Fruit fly (Drosophila melanogaster) whole organism, embryonic: Measurements from ENCODE around the gene mRpS26.

Source experiments
- ATbp ChIP-seq: fragments of 200-800 bp; sonication (Bioruptor generic); optimal IDR thresholded peaks from 2 replicates; lab custom pipeline; 2017; ENCODE audit warnings: missing biosample characterization, mild to moderate bottlenecking, missing genetic modification characterization, missing genetic modification reagents
- Abd-B ChIP-seq: fragments of 200-800 bp; sonication (Bioruptor generic); optimal IDR thresholded peaks from 2 replicates; lab custom pipeline; 2018; ENCODE audit warnings: missing biosample characterization, mild to moderate bottlenecking, missing genetic modification characterization, moderate library complexity
- Asciz ChIP-seq: fragments of 200-800 bp; sonication (Bioruptor generic); optimal IDR thresholded peaks from 2 replicates; lab custom pipeline; 2017; ENCODE audit warnings: missing biosample characterization, mild to moderate bottlenecking, missing genetic modification characterization, missing genetic modification reagents
- Atf-2 ChIP-seq: fragments of 200-800 bp; sonication (Bioruptor generic); optimal IDR thresholded peaks from 2 replicates; lab custom pipeline; 2016; ENCODE audit warnings: missing biosample characterization, missing genetic modification characterization
- CG10543 ChIP-seq: fragments of 200-800 bp; sonication (Bioruptor generic); optimal IDR thresholded peaks from 3 replicates; lab custom pipeline; 2017; ENCODE audit warnings: missing biosample characterization, mild to moderate bottlenecking, missing genetic modification characterization, moderate library complexity
- CG11085 ChIP-seq: fragments of 200-800 bp; sonication (Bioruptor generic); IDR thresholded peaks from 2 replicates; pipeline ENCODE4 v1.3.6; 2022; ENCODE audit warnings: missing biosample characterization, missing genetic modification characterization
- CG12659 ChIP-seq: fragments of 200-800 bp; sonication (Bioruptor generic); optimal IDR thresholded peaks from 3 replicates; lab custom pipeline; 2017; ENCODE audit warnings: mild to moderate bottlenecking, missing biosample characterization, missing genetic modification reagents, missing genetic modification characterization
- CG12942 ChIP-seq: fragments of 200-800 bp; sonication (Bioruptor generic); optimal IDR thresholded peaks from 3 replicates; lab custom pipeline; 2016; ENCODE audit warnings: missing biosample characterization, missing genetic modification characterization
- CG14014 ChIP-seq: fragments of 200-800 bp; sonication (Bioruptor generic); IDR thresholded peaks from 2 replicates; pipeline ENCODE4 v1.3.6; 2022; ENCODE audit warnings: missing biosample characterization, missing genetic modification characterization
- CG15601 ChIP-seq: fragments of 200-800 bp; sonication (Bioruptor generic); optimal IDR thresholded peaks from 3 replicates; lab custom pipeline; 2019; ENCODE audit warnings: missing biosample characterization, mild to moderate bottlenecking, missing genetic modification characterization, moderate library complexity
- CG16863 ChIP-seq: fragments of 200-800 bp; sonication (Bioruptor generic); optimal IDR thresholded peaks from 3 replicates; lab custom pipeline; 2016; ENCODE audit warnings: missing biosample characterization, missing genetic modification characterization
- CG18262 ChIP-seq: fragments of 200-800 bp; optimal IDR thresholded peaks from 3 replicates; lab custom pipeline; 2019; ENCODE audit warnings: missing biosample characterization, mild to moderate bottlenecking, missing genetic modification characterization, moderate library complexity
- CG18599 ChIP-seq: fragments of 200-800 bp; sonication (Bioruptor generic); optimal IDR thresholded peaks from 3 replicates; lab custom pipeline; 2017; ENCODE audit warnings: missing biosample characterization, missing genetic modification characterization, mild to moderate bottlenecking, moderate library complexity, missing genetic modification reagents
- CG30403 ChIP-seq: fragments of 200-800 bp; sonication (Bioruptor generic); optimal IDR thresholded peaks from 3 replicates; lab custom pipeline; 2016; ENCODE audit warnings: missing biosample characterization, missing genetic modification characterization
- CG31441 ChIP-seq: fragments of 200-800 bp; sonication (Bioruptor generic); IDR thresholded peaks from 2 replicates; pipeline ENCODE4 v1.3.6; 2022; ENCODE audit warnings: missing biosample characterization, missing genetic modification characterization
- CG3838 ChIP-seq: fragments of 200-800 bp; sonication (Bioruptor generic); optimal IDR thresholded peaks from 3 replicates; lab custom pipeline; 2016; ENCODE audit warnings: missing biosample characterization, missing genetic modification characterization
- CG4360 ChIP-seq: fragments of 200-800 bp; sonication (Bioruptor generic); IDR thresholded peaks from 2 replicates; pipeline ENCODE4 v1.3.6; 2022; ENCODE audit warnings: missing biosample characterization, missing genetic modification characterization
- CG6272 ChIP-seq: fragments of 200-800 bp; sonication (Bioruptor generic); IDR thresholded peaks from 2 replicates; pipeline ENCODE4 v1.3.6; 2022; ENCODE audit warnings: missing biosample characterization, missing genetic modification characterization
- CG6654 ChIP-seq: fragments of 200-800 bp; sonication (Bioruptor generic); optimal IDR thresholded peaks from 2 replicates; lab custom pipeline; 2017; ENCODE audit warnings: missing biosample characterization, mild to moderate bottlenecking, missing genetic modification characterization
- CG6813 ChIP-seq: fragments of 200-800 bp; sonication (Bioruptor generic); optimal IDR thresholded peaks from 2 replicates; lab custom pipeline; 2017; ENCODE audit warnings: missing biosample characterization, missing genetic modification characterization, mild to moderate bottlenecking, moderate library complexity, missing genetic modification reagents
- CG6854 ChIP-seq: fragments of 200-800 bp; sonication (Bioruptor generic); optimal IDR thresholded peaks from 3 replicates; lab custom pipeline; 2017; ENCODE audit warnings: missing biosample characterization, mild to moderate bottlenecking, missing genetic modification characterization
- CG8388 ChIP-seq: fragments of 200-800 bp; sonication (Bioruptor generic); optimal IDR thresholded peaks from 2 replicates; lab custom pipeline; 2019; ENCODE audit warnings: missing biosample characterization, mild to moderate bottlenecking, missing genetic modification characterization, moderate library complexity
- CG9215 ChIP-seq: fragments of 200-800 bp; sonication (Bioruptor generic); IDR thresholded peaks from 2 replicates; pipeline ENCODE4 v1.3.6; 2022; ENCODE audit warnings: missing biosample characterization, missing genetic modification characterization
- CG9727 ChIP-seq: fragments of 200-800 bp; sonication (Bioruptor generic); optimal IDR thresholded peaks from 3 replicates; lab custom pipeline; 2017; ENCODE audit warnings: missing biosample characterization, mild to moderate bottlenecking, missing genetic modification characterization
- D ChIP-seq, 2 experiments: fragments of 200-800 bp in 1 of 2; fragments of >200 bp in 1 of 2; sonication (Bioruptor generic) in 1 of 2; optimal IDR thresholded peaks; 2 replicates in 1 of 2; 3 replicates in 1 of 2; lab custom pipeline; 2017; ENCODE audit warnings: mild to moderate bottlenecking in 1 of 2, missing biosample characterization in 1 of 2, missing genetic modification characterization in 1 of 2, missing genetic modification reagents in 1 of 2
- E2f1 ChIP-seq: fragments of 200-800 bp; sonication (Bioruptor generic); IDR thresholded peaks from 2 replicates; pipeline ENCODE4 v1.3.6; 2022; ENCODE audit warnings: missing biosample characterization, missing genetic modification characterization
- ERR ChIP-seq: fragments of 200-800 bp; sonication (Bioruptor generic); optimal IDR thresholded peaks from 2 replicates; lab custom pipeline; 2016; ENCODE audit warnings: missing biosample characterization, missing genetic modification characterization
- H15 ChIP-seq: fragments of 200-800 bp; sonication (Bioruptor generic); IDR thresholded peaks from 3 replicates; pipeline ENCODE4 v1.3.6; 2022; ENCODE audit warnings: missing biosample characterization, missing genetic modification characterization
- Lpt ChIP-seq: fragments of >200 bp; optimal IDR thresholded peaks from 2 replicates; lab custom pipeline; 2018; ENCODE audit warnings: missing biosample characterization, missing genetic modification characterization
- Oaz ChIP-seq: fragments of 200-800 bp; sonication (Bioruptor generic); IDR thresholded peaks from 2 replicates; pipeline ENCODE4 v1.3.6; 2022; ENCODE audit warnings: missing biosample characterization, missing genetic modification characterization
- Oli ChIP-seq: fragments of 200-800 bp; sonication (Bioruptor generic); optimal IDR thresholded peaks from 2 replicates; lab custom pipeline; 2018; ENCODE audit warnings: missing biosample characterization, mild to moderate bottlenecking, missing genetic modification characterization, moderate library complexity
- PHDP ChIP-seq: fragments of 200-800 bp; sonication (Bioruptor generic); optimal IDR thresholded peaks from 3 replicates; lab custom pipeline; 2018; ENCODE audit warnings: missing biosample characterization, mild to moderate bottlenecking, missing genetic modification characterization, moderate library complexity
- Sox102F ChIP-seq: fragments of 200-800 bp; sonication (Bioruptor generic); optimal IDR thresholded peaks from 2 replicates; lab custom pipeline; 2018; ENCODE audit warnings: missing biosample characterization, mild to moderate bottlenecking, missing genetic modification characterization, moderate library complexity
- Trl ChIP-seq, 3 experiments: fragments of >200 bp in 2 of 3; fragments of 200-800 bp in 1 of 3; sonication (Bioruptor generic) in 1 of 3; optimal IDR thresholded peaks; 2 replicates in 1 of 3; 3 replicates in 2 of 3; lab custom pipeline; 2016 to 2017; ENCODE audit warnings: missing biosample characterization in 1 of 3, missing genetic modification characterization in 1 of 3
- aop ChIP-seq: fragments of 200-800 bp; sonication (Bioruptor generic); IDR thresholded peaks from 2 replicates; pipeline ENCODE4 v1.3.6; 2022; ENCODE audit warnings: missing biosample characterization, missing genetic modification characterization
- az2 ChIP-seq: fragments of 200-800 bp; sonication (Bioruptor generic); optimal IDR thresholded peaks from 3 replicates; lab custom pipeline; 2016; ENCODE audit warnings: missing biosample characterization, missing genetic modification characterization
- croc ChIP-seq: fragments of 200-800 bp; sonication (Bioruptor generic); conservative IDR thresholded peaks from 3 replicates; pipeline ENCODE4 v1.3.6; 2022; ENCODE audit warnings: missing biosample characterization, missing genetic modification characterization
- crol ChIP-seq: fragments of 200-800 bp; sonication (Bioruptor generic); IDR thresholded peaks from 2 replicates; pipeline ENCODE4 v1.3.6; 2022; ENCODE audit warnings: missing biosample characterization, missing genetic modification characterization
- danr ChIP-seq: fragments of 200-800 bp; sonication (Bioruptor generic); IDR thresholded peaks from 2 replicates; pipeline ENCODE4 v1.3.6; 2022; ENCODE audit warnings: missing biosample characterization, missing genetic modification characterization
- dimm ChIP-seq: fragments of 200-800 bp; sonication (Bioruptor generic); IDR thresholded peaks from 2 replicates; pipeline ENCODE4 v1.3.6; 2022; ENCODE audit warnings: missing biosample characterization, missing genetic modification characterization
- dmrt11E ChIP-seq: fragments of 200-800 bp; sonication (Bioruptor generic); optimal IDR thresholded peaks from 3 replicates; lab custom pipeline; 2018; ENCODE audit warnings: missing biosample characterization, mild to moderate bottlenecking, missing genetic modification characterization, moderate library complexity
- eve ChIP-seq, 2 experiments: fragments of >200 bp; optimal IDR thresholded peaks; 2 replicates each; lab custom pipeline; 2017; ENCODE audit warnings: missing biosample characterization in 2 of 2, missing genetic modification characterization in 2 of 2
- gcm ChIP-seq: fragments of 200-800 bp; sonication (Bioruptor generic); optimal IDR thresholded peaks from 2 replicates; lab custom pipeline; 2019; ENCODE audit warnings: missing biosample characterization, mild to moderate bottlenecking, missing genetic modification characterization, moderate library complexity
- lab ChIP-seq: fragments of 200-800 bp; sonication (Bioruptor generic); optimal IDR thresholded peaks from 3 replicates; lab custom pipeline; 2017; ENCODE audit warnings: missing biosample characterization, missing genetic modification characterization, mild to moderate bottlenecking, moderate library complexity, missing genetic modification reagents
- sisA ChIP-seq: fragments of 200-800 bp; sonication (Bioruptor generic); IDR thresholded peaks from 2 replicates; pipeline ENCODE4 v1.3.6; 2022; ENCODE audit warnings: missing biosample characterization, missing genetic modification characterization
- slbo ChIP-seq: fragments of 200-800 bp; sonication (Bioruptor generic); IDR thresholded peaks from 2 replicates; pipeline ENCODE4 v1.3.6; 2022; ENCODE audit warnings: missing biosample characterization, missing genetic modification characterization
- tap ChIP-seq: fragments of 200-800 bp; optimal IDR thresholded peaks from 3 replicates; lab custom pipeline; 2019; ENCODE audit warnings: missing biosample characterization, mild to moderate bottlenecking, missing genetic modification characterization, moderate library complexity
- unpg ChIP-seq: fragments of 200-800 bp; sonication (Bioruptor generic); optimal IDR thresholded peaks from 3 replicates; lab custom pipeline; 2018; ENCODE audit warnings: missing biosample characterization, mild to moderate bottlenecking, missing genetic modification characterization, moderate library complexity

The mRpS26 gene

DNA sequence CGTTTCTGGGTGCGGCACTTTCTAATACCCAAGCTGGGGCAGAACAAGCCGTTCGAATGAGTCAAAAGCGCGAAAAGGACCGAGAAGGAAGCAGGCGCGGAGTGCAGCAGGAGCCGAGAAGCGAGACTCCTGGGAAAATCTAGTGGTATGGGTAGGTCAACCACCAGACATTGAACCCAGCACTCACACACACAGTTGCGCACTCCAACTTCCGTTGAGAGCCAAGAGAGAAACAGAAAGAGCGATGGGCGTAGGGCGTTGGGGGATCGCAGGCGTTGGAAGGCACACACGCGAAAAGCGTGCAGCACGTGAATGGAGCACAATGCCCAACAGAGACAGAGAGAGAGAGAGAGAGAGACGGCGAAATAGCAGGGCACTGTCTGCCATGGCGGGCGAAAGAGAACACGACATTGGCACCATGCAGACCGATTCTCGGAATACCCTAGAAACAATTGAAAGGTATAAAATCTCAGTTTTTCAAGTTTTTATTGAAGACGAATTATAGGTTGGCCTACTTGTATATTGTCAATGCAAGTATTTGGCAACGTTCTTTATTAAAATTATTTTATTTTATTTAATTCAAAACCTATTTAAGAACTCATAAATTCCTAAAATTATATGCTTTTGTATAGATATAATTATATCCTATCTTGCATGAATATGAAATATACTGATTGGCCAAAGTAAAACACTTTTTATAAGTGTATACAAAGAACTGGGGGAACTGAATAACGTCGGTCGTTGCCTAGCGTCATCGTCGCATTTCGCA, 28.5 kb upstream of the mRpS26 start (continued):
- TF ChIP-seq unpg, result peak; percentile 35
- no peak for TF ChIP-seq D (optimal IDR thresholded peaks at IDR 0.05; lab: Kevin White, UChicago)
- peak; percentile 36 for TF ChIP-seq D (GFP tag; optimal IDR thresholded peaks at IDR 0.05; lab: Kevin White, UChicago)
- no peak for TF ChIP-seq danr
- TF ChIP-seq CG6854 (GFP tag; lab: Kevin White, UChicago), result no peak
- TF ChIP-seq az2 (GFP tag; lab: Kevin White, UChicago), result peak; percentile 26
- peak; percentile 11 for TF ChIP-seq CG30403 (GFP tag; lab: Kevin White, UChicago)
- no peak for TF ChIP-seq eve (GFP tag; optimal IDR thresholded peaks at IDR 0.05; lab: Kevin White, UChicago)
- peak; percentile 8 for TF ChIP-seq tap
- no peak for TF ChIP-seq CG10543 (GFP tag; lab: Kevin White, UChicago)
- 0 out of 2 replicates have a peak, but pooled peaks have one; percentile 6 for TF ChIP-seq CG14014 (GFP tag; lab: Robert Waterston, UW)
- TF ChIP-seq CG6654 (GFP tag; lab: Kevin White, UChicago), result no peak
- no peak for TF ChIP-seq ERR (GFP tag; lab: Kevin White, UChicago)
- no peak for TF ChIP-seq CG12942 (GFP tag; lab: Kevin White, UChicago)
- TF ChIP-seq PHDP (tag; lab: Kevin White, UChicago), result no peak
- TF ChIP-seq croc (GFP tag; lab: Robert Waterston, UW), result peak; percentile 38; the same call in 2 of the 3 replicates
- TF ChIP-seq CG18262, result peak; percentile 62
- no peak for TF ChIP-seq CG4360 (GFP tag; lab: Robert Waterston, UW)
- no peak for TF ChIP-seq CG3838
- peak; percentile 6 for TF ChIP-seq CG6813 (GFP tag; lab: Kevin White, UChicago)
- TF ChIP-seq CG6272 (GFP tag; lab: Robert Waterston, UW), result no peak
- peak; percentile 11 for TF ChIP-seq Asciz
- TF ChIP-seq lab (GFP tag; lab: Kevin White, UChicago), result peak; percentile 19
- TF ChIP-seq Atf-2 (GFP tag; lab: Kevin White, UChicago), result no peak
- peak; percentile 50 for TF ChIP-seq ATbp (GFP tag; lab: Kevin White, UChicago)
- peak; percentile 41 for TF ChIP-seq Sox102F (GFP tag; lab: Kevin White, UChicago)
- TF ChIP-seq CG9215 (GFP tag; lab: Robert Waterston, UW), result no peak
- no peak for TF ChIP-seq gcm (GFP tag; lab: Kevin White, UChicago)
- no peak for TF ChIP-seq Lpt (GFP tag; lab: Kevin White, UChicago)
- peak; percentile 3 to 41 for TF ChIP-seq Trl (optimal IDR thresholded peaks at IDR 0.05; lab: Kevin White, UChicago)
- TF ChIP-seq Trl (GFP tag; optimal IDR thresholded peaks at IDR 0.05; lab: Kevin White, UChicago), result no peak
- TF ChIP-seq dmrt11E, result peak; percentile 15
- peak; percentile 10 for TF ChIP-seq CG15601 (tag; lab: Kevin White, UChicago)
- TF ChIP-seq aop, result no peak
- peak; percentile 36 for TF ChIP-seq CG8388 (GFP tag; lab: Kevin White, UChicago)
- no peak for TF ChIP-seq dimm
- TF ChIP-seq CG31441, result peak; percentile 60
- no peak for TF ChIP-seq CG11085
- peak; percentile 50 for TF ChIP-seq Oli (tag; lab: Kevin White, UChicago)
- TF ChIP-seq CG16863, result no peak
- TF ChIP-seq E2f1, result peak; percentile 26; the same call in 1 of the 2 replicates
- TF ChIP-seq Oaz (GFP tag; lab: Robert Waterston, UW), result no peak
- TF ChIP-seq CG9727 (GFP tag; lab: Kevin White, UChicago), result peak; percentile 42
- TF ChIP-seq crol (GFP tag; lab: Robert Waterston, UW), result no peak; the same call in 1 of the 2 replicates
- TF ChIP-seq CG18599 (GFP tag; lab: Kevin White, UChicago), result peak; percentile 25
- peak; percentile 1 for TF ChIP-seq Abd-B (GFP tag; lab: Kevin White, UChicago)
- TF ChIP-seq sisA (GFP tag; lab: Robert Waterston, UW), result peak; percentile 11; the same call in 1 of the 2 replicates
- TF ChIP-seq slbo (GFP tag; lab: Robert Waterston, UW), result no peak
- TF ChIP-seq CG12659 (GFP tag; lab: Kevin White, UChicago), result peak; percentile 19
- TF ChIP-seq H15 (GFP tag; lab: Robert Waterston, UW), result no peak
